Fruit fly (Drosophila melanogaster): ENCODE data around the gene CG5953.
A peak's percentile ranks its signal among the peaks of the same experiment; 100 is the strongest.

The CG5953 gene

DNA sequence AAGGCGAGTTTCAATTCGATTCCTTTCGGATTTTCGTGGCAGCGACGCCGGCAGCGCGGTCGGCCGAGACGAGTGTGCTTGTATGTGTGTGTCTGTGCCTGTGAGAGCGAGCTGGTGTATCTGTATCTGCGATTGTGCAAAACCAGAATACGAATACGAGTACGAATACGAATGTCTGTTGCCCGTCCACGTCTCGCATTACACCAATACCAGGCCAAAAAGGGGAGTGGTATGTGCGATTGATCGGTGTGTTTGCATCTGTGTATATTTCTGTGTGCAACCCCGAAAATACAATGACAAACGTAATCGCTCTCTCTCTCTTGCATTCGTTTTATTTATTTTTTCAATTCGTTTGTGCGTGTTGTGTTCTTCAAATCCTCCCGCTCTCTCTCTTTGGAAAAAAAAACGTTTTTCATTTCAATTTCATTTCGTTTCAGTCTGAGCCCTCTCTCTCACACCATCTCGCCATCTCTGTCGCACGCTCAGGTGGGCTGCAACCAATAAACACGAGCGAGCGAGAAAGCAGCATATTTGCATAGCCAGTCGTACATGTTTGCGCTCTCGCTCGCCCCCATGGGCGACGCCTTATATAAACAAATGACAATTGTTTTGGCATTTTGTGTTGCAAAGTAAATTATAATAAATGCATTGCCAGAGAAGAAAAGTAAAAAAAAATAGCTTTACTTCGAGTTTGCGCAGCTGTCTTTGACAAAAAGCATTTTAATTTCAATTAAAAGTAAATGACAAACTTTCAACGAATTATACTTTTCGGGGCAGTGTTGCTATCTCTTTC, 46.5 kb downstream of the CG5953 start (continued):
- TF ChIP-seq odd (GFP tag; optimal IDR thresholded peaks at IDR 0.05) (peak; percentile 9), PHDP (tag; optimal IDR thresholded peaks at IDR 0.05) (no peak), dmrt99B (tag; optimal IDR thresholded peaks at IDR 0.05) (peak; percentile 6), ato (GFP tag; IDR thresholded peaks at IDR 0.05; ENCODE audit: partially characterized antibody) (no peak), CG10654 (GFP tag; optimal IDR thresholded peaks at IDR 0.05) (no peak), shn (GFP tag; optimal IDR thresholded peaks at IDR 0.05) (peak; percentile 10), gfzf (GFP tag; optimal IDR thresholded peaks at IDR 0.05) (no peak), CG13123 (GFP tag; optimal IDR thresholded peaks at IDR 0.05) (no peak), btn (GFP tag; optimal IDR thresholded peaks at IDR 0.05) (peak; percentile 58), CG1647 (GFP tag; optimal IDR thresholded peaks at IDR 0.05) (no peak), Aef1 (GFP tag; IDR thresholded peaks at IDR 0.05) (no peak), CG30431 (GFP tag; optimal IDR thresholded peaks at IDR 0.05) (no peak), Max (GFP tag; optimal IDR thresholded peaks at IDR 0.05) (peak; percentile 42), Dp (GFP tag; optimal IDR thresholded peaks at IDR 0.05) (no peak), HLHmδ (GFP tag; optimal IDR thresholded peaks at IDR 0.05) (no peak), gro (GFP tag; optimal IDR thresholded peaks at IDR 0.05) (peak; percentile 31), caup (GFP tag; optimal IDR thresholded peaks at IDR 0.05; ENCODE audit: severe bottlenecking) (peak; percentile 49), Hey (tag; optimal IDR thresholded peaks at IDR 0.05) (peak; percentile 9), Pdp1 (GFP tag; optimal IDR thresholded peaks at IDR 0.05) (peak in 1 of 2 experiments; percentile 90), Optix (GFP tag; IDR thresholded peaks at IDR 0.05) (0 out of 3 replicates have a peak, but pooled peaks have one; percentile 42), CG16779 (GFP tag; IDR thresholded peaks at IDR 0.05) (no peak), dpn (GFP tag; optimal IDR thresholded peaks at IDR 0.05) (peak in 1 of 2 experiments; percentile 36), CG16813 (GFP tag; IDR thresholded peaks at IDR 0.05; ENCODE audit: partially characterized antibody) (no peak), Doc2 (GFP tag; IDR thresholded peaks at IDR 0.05) (no peak), dati (GFP tag; IDR thresholded peaks at IDR 0.05) (no peak), row (GFP tag; IDR thresholded peaks at IDR 0.05) (0 out of 3 replicates have a peak, but pooled peaks have one; percentile 6), Dll (GFP tag; IDR thresholded peaks at IDR 0.05; ENCODE audit: partially characterized antibody) (0 out of 4 replicates have a peak, but pooled peaks have one; percentile 30)

- TF ChIP-seq Drgx (GFP tag; IDR thresholded peaks at IDR 0.05) (0 out of 2 replicates have a peak, but pooled peaks have one; percentile 7), CG10321 (GFP tag; IDR thresholded peaks at IDR 0.05) (peak; percentile 68), CG15269 (tag; optimal IDR thresholded peaks at IDR 0.05) (no peak), tup (GFP tag; optimal IDR thresholded peaks at IDR 0.05) (no peak), prd (optimal IDR thresholded peaks at IDR 0.05) (no peak), prd (GFP tag; IDR thresholded peaks at IDR 0.05) (0 out of 3 replicates have a peak, but pooled peaks have one; percentile 12), Deaf1 (tag; optimal IDR thresholded peaks at IDR 0.05) (peak; percentile 96), psq (GFP tag; optimal IDR thresholded peaks at IDR 0.05) (no peak), HLH54F (GFP tag; optimal IDR thresholded peaks at IDR 0.05) (no peak), sna (GFP tag; IDR thresholded peaks at IDR 0.05; ENCODE audit: partially characterized antibody) (0 out of 2 replicates have a peak, but pooled peaks have one; percentile 30), cad (GFP tag; optimal IDR thresholded peaks at IDR 0.05) (peak; percentile 61), Nf-YB (GFP tag; optimal IDR thresholded peaks at IDR 0.05) (peak; percentile 94), Dip2 (GFP tag; IDR thresholded peaks at IDR 0.05) (no peak), Myb (GFP tag; optimal IDR thresholded peaks at IDR 0.05) (no peak), slou (GFP tag; optimal IDR thresholded peaks at IDR 0.05) (no peak), CG10431 (GFP tag; optimal IDR thresholded peaks at IDR 0.05) (no peak), zfh1 (GFP tag; IDR thresholded peaks at IDR 0.05) (0 out of 3 replicates have a peak, but pooled peaks have one; percentile 19), Rfx (GFP tag; IDR thresholded peaks at IDR 0.05) (0 out of 2 replicates have a peak, but pooled peaks have one; percentile 5), gsb-n (tag; optimal IDR thresholded peaks at IDR 0.05) (peak; percentile 61), ken (GFP tag; IDR thresholded peaks at IDR 0.05) (0 out of 3 replicates have a peak, but pooled peaks have one; percentile 7), CG2202 (tag; optimal IDR thresholded peaks at IDR 0.05) (no peak), zen (tag; optimal IDR thresholded peaks at IDR 0.05) (peak; percentile 23), Ets65A (GFP tag) (peak; percentile 35)
Measured at dm6 chr2L:16485643-16486000, 47.1 kb downstream of the CG5953 start, which contains the start of gene dac. Gene dac, minus strand, starts transcription at chr2L:16485998.
